Fruit fly (Drosophila melanogaster): ENCODE measurements around the gene CG6813.

The CG6813 gene

DNA sequence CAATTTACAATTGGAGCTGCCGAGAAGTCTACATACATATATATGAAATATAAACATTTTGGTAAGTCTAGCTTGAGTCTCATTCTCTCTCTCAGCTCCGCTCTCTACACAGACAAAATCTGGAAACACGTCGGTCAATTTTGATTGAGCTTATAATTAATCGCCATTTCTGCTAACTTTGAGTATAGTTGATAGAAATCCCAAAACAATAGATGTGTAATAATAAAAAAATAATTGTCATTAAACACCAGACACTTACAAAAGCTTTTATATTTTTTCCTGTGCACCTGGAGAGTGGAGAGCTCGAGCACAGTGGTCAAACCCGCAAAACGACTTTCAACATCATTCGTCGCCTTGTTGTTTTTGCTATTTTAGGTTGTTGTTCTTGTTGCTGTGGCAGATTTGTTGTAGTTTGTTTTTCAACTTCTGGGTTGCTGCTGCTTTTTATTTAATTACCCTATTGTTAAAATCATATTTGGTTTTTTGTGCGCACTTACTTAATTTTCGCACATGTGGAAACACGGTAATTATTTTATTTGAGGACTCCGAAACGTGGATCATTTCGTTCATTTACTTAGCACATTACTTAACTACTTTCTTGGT, 30.3 kb upstream of the CG6813 start (continued):
- TF ChIP-seq sd (tag; optimal IDR thresholded peaks at IDR 0.05) (peak; percentile 85), Kr (GFP tag; optimal IDR thresholded peaks at IDR 0.05) (no peak), Taf1 (GFP tag; IDR thresholded peaks at IDR 0.05) (peak; percentile 91), insv (GFP tag; optimal IDR thresholded peaks at IDR 0.05) (peak; percentile 37 to 51), Rx (GFP tag; IDR thresholded peaks at IDR 0.05) (peak; percentile 84), CG12104 (GFP tag; optimal IDR thresholded peaks at IDR 0.05) (peak; percentile 92), dmrt99B (tag; optimal IDR thresholded peaks at IDR 0.05) (peak; percentile 97), CG34224 (GFP tag; IDR thresholded peaks at IDR 0.05; ENCODE audit: partially characterized antibody) (no peak), CG8944 (GFP tag; optimal IDR thresholded peaks at IDR 0.05) (peak; percentile 93), CG2120 (GFP tag; optimal IDR thresholded peaks at IDR 0.05) (peak; percentile 98), MBD-R2 (GFP tag; IDR thresholded peaks at IDR 0.05) (peak; percentile 94), CG2199 (GFP tag; IDR thresholded peaks at IDR 0.05) (peak; percentile 90), Dip2 (GFP tag; IDR thresholded peaks at IDR 0.05) (peak; percentile 62; the same call in 1 of the 2 replicates), pnt (GFP tag; optimal IDR thresholded peaks at IDR 0.05) (peak; percentile 95), CG10366 (GFP tag; IDR thresholded peaks at IDR 0.05) (peak; percentile 96), Hsf (GFP tag; optimal IDR thresholded peaks at IDR 0.05) (peak; percentile 97), Neu2 (GFP tag; optimal IDR thresholded peaks at IDR 0.05; ENCODE audit: borderline replicate concordance) (peak; percentile 77), lilli (GFP tag; optimal IDR thresholded peaks at IDR 0.05) (peak; percentile 98), CG11560 (tag; IDR thresholded peaks at IDR 0.05) (peak; percentile 85), wdn (GFP tag; IDR thresholded peaks at IDR 0.05) (peak; percentile 97), CG18262 (tag; optimal IDR thresholded peaks at IDR 0.05) (peak; percentile 95), NC2α (GFP tag; optimal IDR thresholded peaks at IDR 0.05) (peak; percentile 88), phol (tag; optimal IDR thresholded peaks at IDR 0.05) (peak; percentile 94), Chrac-16 (GFP tag; optimal IDR thresholded peaks at IDR 0.05) (peak; percentile 96), CG4328 (GFP tag; optimal IDR thresholded peaks at IDR 0.05) (peak; percentile 76), CG1792 (GFP tag; optimal IDR thresholded peaks at IDR 0.05) (peak; percentile 92), Asciz (GFP tag; optimal IDR thresholded peaks at IDR 0.05) (peak; percentile 93), CG4404 (GFP tag; IDR thresholded peaks at IDR 0.05) (peak; percentile 86), CG14860 (GFP tag; IDR thresholded peaks at IDR 0.05; ENCODE audit: partially characterized antibody) (no peak), slp2 (GFP tag; optimal IDR thresholded peaks at IDR 0.05) (peak; percentile 90), CG12219 (GFP tag; optimal IDR thresholded peaks at IDR 0.05) (peak; percentile 96), CG9932 (GFP tag; IDR thresholded peaks at IDR 0.05) (peak; percentile 98), CG43689 (GFP tag; IDR thresholded peaks at IDR 0.05) (peak; percentile 88), CG16779 (GFP tag; IDR thresholded peaks at IDR 0.05) (peak; percentile 95), abd-A (tag; optimal IDR thresholded peaks at IDR 0.05) (peak; percentile 29), Poxn (GFP tag; IDR thresholded peaks at IDR 0.05) (peak; percentile 95), Antp (GFP tag; optimal IDR thresholded peaks at IDR 0.05) (peak; percentile 93), CG2712 (tag; optimal IDR thresholded peaks at IDR 0.05) (peak; percentile 98), zfh2 (GFP tag; optimal IDR thresholded peaks at IDR 0.05) (peak; percentile 95), stwl (tag; optimal IDR thresholded peaks at IDR 0.05) (peak; percentile 37), Xbp1 (GFP tag; optimal IDR thresholded peaks at IDR 0.05) (peak; percentile 97), Camta (GFP tag; optimal IDR thresholded peaks at IDR 0.05) (peak; percentile 95), unpg (GFP tag; optimal IDR thresholded peaks at IDR 0.05) (peak; percentile 97), CG9817 (tag; optimal IDR thresholded peaks at IDR 0.05) (peak; percentile 94), gt (GFP tag; IDR thresholded peaks at IDR 0.05) (peak; percentile 87), Side (GFP tag; optimal IDR thresholded peaks at IDR 0.05) (peak; percentile 93), shn (GFP tag; optimal IDR thresholded peaks at IDR 0.05) (peak; percentile 89), Sin3A (optimal IDR thresholded peaks at IDR 0.05) (no peak), tap (tag; optimal IDR thresholded peaks at IDR 0.05) (peak; percentile 96), CHES-1-like (GFP tag; optimal IDR thresholded peaks at IDR 0.05) (peak; percentile 92), tgo (GFP tag; IDR thresholded peaks at IDR 0.05) (peak; percentile 96)

Data from whole organism, embryonic.